Worm (Caenorhabditis elegans): ENCODE results near the gene grl-24.

ce11 chrIV:17475242-17475641 lies 401 bp downstream of the grl-24 start, which contains the start of gene F11E6.9:
- TF ChIP-seq him-1 (tag; optimal IDR thresholded peaks at IDR 0.05) (no peak), W03F9.2 (tag; optimal IDR thresholded peaks at IDR 0.05) (no peak), dao-5 (tag; optimal IDR thresholded peaks at IDR 0.05) (no peak)

Measured in whole organism, L4/young adult.